Fruit fly (Drosophila melanogaster) Kc167 (cell line): ENCODE measurements around the gene r-cup.

ENCODE experiments used
- Myc ChIP-seq: fragments of >200 bp; optimal IDR thresholded peaks from 2 replicates; lab custom pipeline; 2017; ENCODE audit warnings: missing external identifiers
- Sin3A ChIP-seq: fragments of >200 bp; optimal IDR thresholded peaks from 2 replicates; lab custom pipeline; 2018; ENCODE audit warnings: missing external identifiers
- h ChIP-seq: fragments of >200 bp; optimal IDR thresholded peaks from 3 replicates; lab custom pipeline; 2018; ENCODE audit warnings: missing external identifiers
- psq ChIP-seq: fragments of >200 bp; optimal IDR thresholded peaks from 2 replicates; lab custom pipeline; 2017; ENCODE audit warnings: missing external identifiers

DNA sequence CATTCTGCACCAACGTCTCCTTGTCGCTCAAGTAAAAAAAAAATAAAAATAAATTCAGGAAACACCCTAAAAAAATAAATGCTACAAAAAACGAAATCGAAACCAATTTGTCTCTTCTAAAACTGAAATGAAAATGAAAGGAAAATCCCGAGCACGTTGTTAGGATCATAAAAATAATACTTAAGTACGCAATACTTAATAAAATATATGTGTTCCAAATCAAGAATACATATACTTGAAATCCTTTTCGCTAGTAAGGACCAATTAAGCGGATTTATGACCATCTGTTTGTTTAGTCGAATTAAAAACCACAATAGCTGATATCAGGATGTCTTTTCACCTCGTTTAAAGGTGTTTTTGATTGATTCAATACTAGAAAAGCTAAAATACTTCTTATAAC is at the start of gene r-cup:
- TF ChIP-seq Sin3A (lab: Kevin White, UChicago) (no peak), Myc (lab: Kevin White, UChicago) (no peak), psq (lab: Kevin White, UChicago) (no peak), h (lab: Kevin White, UChicago) (no peak)
